Fruit fly (Drosophila melanogaster): ENCODE results near the gene mRpL47.

The mRpL47 gene

DNA sequence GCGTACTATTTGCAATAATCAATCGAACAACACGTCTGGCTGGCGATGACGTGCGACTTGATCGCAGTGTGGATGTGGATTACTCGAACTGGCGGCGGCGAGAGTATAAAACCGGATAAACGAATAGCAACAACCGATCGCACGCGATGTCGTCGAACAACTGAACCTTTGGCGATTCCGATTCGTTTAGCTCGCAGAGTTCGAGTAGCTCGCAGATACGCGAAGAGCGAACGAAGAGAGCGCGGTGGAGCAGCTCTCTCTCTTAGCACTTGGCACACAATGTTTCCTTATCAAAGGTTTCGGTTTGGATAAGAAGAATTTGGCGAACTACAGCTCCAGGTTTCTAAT is 13.3 kb downstream of the mRpL47 start, which contains the start of gene RhoL (continued):
- peak; percentile 83 for TF ChIP-seq sens (GFP tag)
- TF ChIP-seq tio (GFP tag; optimal IDR thresholded peaks at IDR 0.05), result no peak
- TF ChIP-seq ttk (GFP tag; IDR thresholded peaks at IDR 0.05), result no peak
- TF ChIP-seq prd (optimal IDR thresholded peaks at IDR 0.05), result no peak
- TF ChIP-seq prd (GFP tag; IDR thresholded peaks at IDR 0.05), result no peak
- no peak for TF ChIP-seq stc (GFP tag; IDR thresholded peaks at IDR 0.05)
- TF ChIP-seq Dek (tag; optimal IDR thresholded peaks at IDR 0.05), result no peak
- no peak for TF ChIP-seq CG17328 (GFP tag; IDR thresholded peaks at IDR 0.05)
- TF ChIP-seq H15 (GFP tag; IDR thresholded peaks at IDR 0.05), result no peak
- TF ChIP-seq row (GFP tag; IDR thresholded peaks at IDR 0.05), result no peak
- no peak for TF ChIP-seq phol (tag; optimal IDR thresholded peaks at IDR 0.05)
- TF ChIP-seq Blimp-1 (GFP tag; optimal IDR thresholded peaks at IDR 0.05), result no peak
- no peak for TF ChIP-seq gsb (GFP tag; IDR thresholded peaks at IDR 0.05)
- TF ChIP-seq Oli (tag; optimal IDR thresholded peaks at IDR 0.05), result no peak
- no peak for TF ChIP-seq h (optimal IDR thresholded peaks at IDR 0.05)
- no peak for TF ChIP-seq BEAF-32 (GFP tag; optimal IDR thresholded peaks at IDR 0.05)
- TF ChIP-seq vvl (GFP tag; IDR thresholded peaks at IDR 0.05), result peak; percentile 39
- no peak for TF ChIP-seq CG11085 (GFP tag; IDR thresholded peaks at IDR 0.05)
- peak; percentile 0 for TF ChIP-seq Sry-δ (GFP tag; optimal IDR thresholded peaks at IDR 0.05)
- TF ChIP-seq Stat92E (GFP tag; optimal IDR thresholded peaks at IDR 0.05), result peak in 1 of 3 experiments; percentile 49
- TF ChIP-seq CG1024 (GFP tag; IDR thresholded peaks at IDR 0.05), result 0 out of 2 replicates have a peak, but pooled peaks have one; percentile 23
- no peak for TF ChIP-seq sens-2 (GFP tag; IDR thresholded peaks at IDR 0.05)
- TF ChIP-seq fd3F (GFP tag; optimal IDR thresholded peaks at IDR 0.05), result no peak
- TF ChIP-seq kay (GFP tag; optimal IDR thresholded peaks at IDR 0.05), result no peak
- no peak for TF ChIP-seq Ets65A (GFP tag)
- no peak for TF ChIP-seq CG7786 (GFP tag; optimal IDR thresholded peaks at IDR 0.05)
- no peak for TF ChIP-seq ara (GFP tag; IDR thresholded peaks at IDR 0.05)
- no peak for TF ChIP-seq gsb-n (tag; optimal IDR thresholded peaks at IDR 0.05)
- TF ChIP-seq CG1603 (tag; optimal IDR thresholded peaks at IDR 0.05), result no peak
- no peak for TF ChIP-seq Ravus (GFP tag; IDR thresholded peaks at IDR 0.05)
- TF ChIP-seq Sry-β (GFP tag; optimal IDR thresholded peaks at IDR 0.05), result no peak
- TF ChIP-seq CG42726 (GFP tag; IDR thresholded peaks at IDR 0.05; ENCODE audit: partially characterized antibody), result peak; percentile 57; the same call in 1 of the 2 replicates
- no peak for TF ChIP-seq CG4360 (GFP tag; IDR thresholded peaks at IDR 0.05)
- TF ChIP-seq ken (GFP tag; IDR thresholded peaks at IDR 0.05), result no peak
- no peak for TF ChIP-seq CG9876 (GFP tag; optimal IDR thresholded peaks at IDR 0.05)
- no peak for TF ChIP-seq pita (GFP tag; optimal IDR thresholded peaks at IDR 0.05)
- TF ChIP-seq Adf1 (GFP tag; IDR thresholded peaks at IDR 0.05), result peak; percentile 43; the same call in 1 of the 2 replicates
- no peak for TF ChIP-seq CG4424 (GFP tag; optimal IDR thresholded peaks at IDR 0.05)
- TF ChIP-seq ssp (GFP tag; IDR thresholded peaks at IDR 0.05), result no peak

DNA sequence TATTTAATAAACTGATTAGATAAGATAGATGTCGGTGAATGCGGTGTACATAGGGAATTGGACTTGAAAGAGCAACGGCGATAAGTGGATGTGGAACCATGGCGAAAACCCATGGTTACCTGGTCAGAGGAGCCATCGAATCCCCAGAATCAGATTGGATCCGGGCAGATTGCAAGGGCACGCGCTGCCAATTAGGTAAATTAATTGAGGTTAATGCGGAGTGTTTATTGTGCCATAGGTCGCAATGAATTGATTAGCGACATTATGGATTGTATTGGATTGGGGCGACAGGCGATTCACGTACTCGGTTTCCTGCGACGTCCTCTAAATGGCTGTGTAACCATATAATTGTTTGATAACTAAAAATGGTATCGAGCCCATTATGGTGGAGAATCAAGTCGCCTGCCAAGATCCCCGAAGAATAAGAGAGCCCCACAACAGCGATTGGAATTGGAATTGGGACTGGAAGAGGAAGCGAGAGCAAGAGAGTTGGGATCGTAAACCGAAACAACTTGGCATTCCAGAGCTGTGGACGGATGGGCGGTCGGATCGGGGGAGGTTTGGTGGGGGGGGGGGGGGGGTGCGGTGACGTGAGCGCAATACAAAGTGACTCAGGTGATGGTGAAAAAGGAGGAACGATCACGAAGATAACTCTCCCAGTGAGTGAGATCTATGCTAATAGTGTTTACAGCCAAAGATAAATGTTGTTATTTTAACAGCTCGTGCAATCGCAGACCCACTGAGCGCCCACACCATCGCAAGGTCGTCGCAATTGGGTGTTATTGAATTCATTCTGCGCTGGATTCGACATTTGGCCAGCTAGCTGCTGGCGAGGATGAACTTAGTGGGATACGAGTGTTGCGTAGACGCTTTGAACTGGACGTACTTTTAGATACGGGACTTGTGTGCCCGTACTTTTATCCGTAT is 14.0 kb downstream of the mRpL47 start:
- TF ChIP-seq CG9609 (GFP tag; optimal IDR thresholded peaks at IDR 0.05), result no peak
- TF ChIP-seq hb (GFP tag; IDR thresholded peaks at IDR 0.05; ENCODE audit: partially characterized antibody), result no peak
- TF ChIP-seq B-H2 (GFP tag; optimal IDR thresholded peaks at IDR 0.05), result no peak
- no peak for TF ChIP-seq Lpt (GFP tag; optimal IDR thresholded peaks at IDR 0.05)
- 0 out of 3 replicates have a peak, but pooled peaks have one; percentile 22 for TF ChIP-seq ci (GFP tag; IDR thresholded peaks at IDR 0.05)
- TF ChIP-seq h (optimal IDR thresholded peaks at IDR 0.05), result no peak
- TF ChIP-seq odd (GFP tag; optimal IDR thresholded peaks at IDR 0.05), result peak; percentile 7
- no peak for TF ChIP-seq lmd (GFP tag; IDR thresholded peaks at IDR 0.05)
- TF ChIP-seq CG17912 (GFP tag; optimal IDR thresholded peaks at IDR 0.05), result no peak
- no peak for TF ChIP-seq BEAF-32 (GFP tag; optimal IDR thresholded peaks at IDR 0.05)
- TF ChIP-seq HHEX (GFP tag; optimal IDR thresholded peaks at IDR 0.05), result no peak
- no peak for TF ChIP-seq H15 (GFP tag; IDR thresholded peaks at IDR 0.05)
- no peak for TF ChIP-seq CG10147 (GFP tag; optimal IDR thresholded peaks at IDR 0.05)
- no peak for TF ChIP-seq Antp (GFP tag; optimal IDR thresholded peaks at IDR 0.05)
- TF ChIP-seq GATAe (GFP tag; conservative IDR thresholded peaks at IDR 0.05), result peak; percentile 66; the same call in 1 of the 2 replicates
- TF ChIP-seq pan (optimal IDR thresholded peaks at IDR 0.05), result no peak
- no peak for TF ChIP-seq pan (GFP tag; optimal IDR thresholded peaks at IDR 0.05 in 1 of 2, IDR thresholded peaks at IDR 0.05 in 1 of 2)
